Worm (Caenorhabditis elegans) whole organism, L4/young adult: Measurements from ENCODE around the gene T21B10.3.

Experiments used
- W03F9.2 ChIP-seq: fragments of 150-350 bp; optimal IDR thresholded peaks from 2 replicates; lab custom pipeline; 2014; ENCODE audit warnings: missing biosample characterization, missing genetic modification characterization
- dao-5 ChIP-seq: sonication (generic microtip); optimal IDR thresholded peaks from 2 replicates; lab custom pipeline; 2016; ENCODE audit warnings: missing genotype, missing genetic modification characterization, moderate library complexity, missing compliant biosample characterization
- him-1 ChIP-seq: sonication (generic microtip); optimal IDR thresholded peaks from 2 replicates; lab custom pipeline; 2016; ENCODE audit warnings: missing genotype, missing genetic modification reagents, missing genetic modification characterization, missing compliant biosample characterization

ce11 chrII:8961450-8961849, 27.3 kb downstream of the T21B10.3 start:
- no peak for TF ChIP-seq him-1
- TF ChIP-seq dao-5 (tag; lab: Kevin White, UChicago), result no peak
- TF ChIP-seq W03F9.2 (tag; lab: Kevin White, UChicago), result no peak
